Worm (Caenorhabditis elegans) whole organism, early embryonic: ENCODE results near the gene srt-69.
A peak's percentile ranks its signal among the peaks of the same experiment; 100 is the strongest.

Experiments used
- B0310.2 ChIP-seq: sonication (generic microtip); optimal IDR thresholded peaks from 2 replicates; lab custom pipeline; 2016; ENCODE audit warnings: mild to moderate bottlenecking, missing genetic modification characterization, missing compliant biosample characterization
- F13C5.2 ChIP-seq: sonication (generic microtip); optimal IDR thresholded peaks from 2 replicates; lab custom pipeline; 2017; ENCODE audit warnings: mild to moderate bottlenecking, missing genetic modification characterization, inconsistent platforms, missing compliant biosample characterization
- aly-1 ChIP-seq: sonication (generic microtip); optimal IDR thresholded peaks from 2 replicates; lab custom pipeline; 2016; ENCODE audit warnings: missing genetic modification characterization, missing compliant biosample characterization
- ama-1 ChIP-seq: fragments of 150-350 bp; optimal IDR thresholded peaks from 2 replicates; lab custom pipeline; 2014
- ceh-13 ChIP-seq: fragments of 200-800 bp; sonication (Bioruptor generic); optimal IDR thresholded peaks from 2 replicates; lab custom pipeline; 2018; ENCODE audit warnings: mild to moderate bottlenecking, missing genetic modification characterization, missing compliant biosample characterization
- ceh-36 ChIP-seq: sonication (generic microtip); optimal IDR thresholded peaks from 2 replicates; lab custom pipeline; 2016; ENCODE audit warnings: missing genetic modification characterization, inconsistent platforms, missing compliant biosample characterization
- ets-7 ChIP-seq: sonication (generic microtip); optimal IDR thresholded peaks from 2 replicates; lab custom pipeline; 2016; ENCODE audit warnings: missing genotype, missing genetic modification characterization, missing compliant biosample characterization
- flt-1 ChIP-seq: fragments of 200-800 bp; sonication (Bioruptor generic); IDR thresholded peaks from 2 replicates; pipeline ENCODE4 v1.3.6; 2022; ENCODE audit warnings: missing genetic modification characterization, missing compliant biosample characterization
- hmbx-1 ChIP-seq: sonication (generic microtip); optimal IDR thresholded peaks from 2 replicates; lab custom pipeline; 2016; ENCODE audit warnings: mild to moderate bottlenecking, missing genetic modification characterization, missing compliant biosample characterization
- hmg-4 ChIP-seq: fragments of 200-800 bp; sonication (Bioruptor generic); optimal IDR thresholded peaks from 2 replicates; lab custom pipeline; 2018; ENCODE audit warnings: mild to moderate bottlenecking, missing genetic modification characterization, missing compliant biosample characterization
- hnd-1 ChIP-seq: sonication (generic microtip); optimal IDR thresholded peaks from 2 replicates; lab custom pipeline; 2016; ENCODE audit warnings: missing genetic modification characterization, missing compliant biosample characterization
- pes-1 ChIP-seq: fragments of 200-800 bp; sonication (Bioruptor generic); IDR thresholded peaks from 2 replicates; pipeline ENCODE4 v1.3.6; 2022; ENCODE audit warnings: missing genetic modification reagents, missing genetic modification characterization, missing compliant biosample characterization
- scrt-1 ChIP-seq: fragments of 200-800 bp; sonication (Bioruptor generic); IDR thresholded peaks from 2 replicates; pipeline ENCODE4 v1.3.6; 2022; ENCODE audit warnings: missing genetic modification characterization, missing compliant biosample characterization
- sea-1 ChIP-seq: fragments of 200-800 bp; sonication (Bioruptor generic); conservative IDR thresholded peaks from 2 replicates; pipeline ENCODE4 v1.3.6; 2022; ENCODE audit warnings: missing genetic modification characterization, missing compliant biosample characterization
- tbx-11 ChIP-seq: fragments of 200-800 bp; sonication (Bioruptor generic); IDR thresholded peaks from 2 replicates; pipeline ENCODE4 v1.3.6; 2022; ENCODE audit warnings: missing genetic modification characterization, missing compliant biosample characterization
- tbx-37 ChIP-seq: fragments of 200-800 bp; sonication (Bioruptor generic); conservative IDR thresholded peaks from 2 replicates; pipeline ENCODE4 v1.3.6; 2022; ENCODE audit warnings: missing genetic modification reagents, missing genetic modification characterization, missing compliant biosample characterization
- tra-4 ChIP-seq: sonication (generic microtip); optimal IDR thresholded peaks from 2 replicates; lab custom pipeline; 2017; ENCODE audit warnings: missing genetic modification characterization, missing compliant biosample characterization

The srt-69 gene

DNA sequence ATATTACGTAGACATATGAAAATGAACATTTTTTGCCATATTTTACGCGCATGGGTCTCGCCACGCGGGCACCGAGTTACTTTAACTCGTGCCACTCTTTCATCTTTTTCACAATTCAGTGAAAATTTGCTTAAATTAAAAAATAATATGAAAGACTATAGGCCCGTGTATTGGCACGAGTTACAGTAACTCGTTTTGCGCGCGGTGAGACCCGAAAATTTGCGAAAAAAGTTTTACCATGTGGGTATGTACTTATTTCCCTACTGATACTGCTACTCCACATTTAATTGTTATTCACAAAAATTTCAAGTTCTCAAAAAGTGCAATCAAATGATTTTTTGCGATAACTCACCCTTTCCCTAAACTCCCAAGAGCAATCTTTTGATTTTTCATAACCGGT is 32.3 kb upstream of the srt-69 start:
- TF ChIP-seq hmbx-1 (tag; lab: Kevin White, UChicago) = no peak
- no peak for TF ChIP-seq aly-1 (tag; lab: Kevin White, UChicago)
- no peak for TF ChIP-seq scrt-1 (GFP tag; lab: Robert Waterston, UW)
- TF ChIP-seq tbx-37 (GFP tag; lab: Robert Waterston, UW) = no peak
- no peak for TF ChIP-seq hnd-1
- no peak for TF ChIP-seq pes-1 (GFP tag; lab: Robert Waterston, UW)
- TF ChIP-seq ama-1 (lab: Kevin White, UChicago) = no peak
- TF ChIP-seq F13C5.2 (tag; lab: Kevin White, UChicago) = no peak
- no peak for TF ChIP-seq ets-7 (tag; lab: Kevin White, UChicago)
- TF ChIP-seq B0310.2 (tag; lab: Kevin White, UChicago) = no peak
- TF ChIP-seq ceh-13 (GFP tag; lab: Kevin White, UChicago) = no peak

DNA sequence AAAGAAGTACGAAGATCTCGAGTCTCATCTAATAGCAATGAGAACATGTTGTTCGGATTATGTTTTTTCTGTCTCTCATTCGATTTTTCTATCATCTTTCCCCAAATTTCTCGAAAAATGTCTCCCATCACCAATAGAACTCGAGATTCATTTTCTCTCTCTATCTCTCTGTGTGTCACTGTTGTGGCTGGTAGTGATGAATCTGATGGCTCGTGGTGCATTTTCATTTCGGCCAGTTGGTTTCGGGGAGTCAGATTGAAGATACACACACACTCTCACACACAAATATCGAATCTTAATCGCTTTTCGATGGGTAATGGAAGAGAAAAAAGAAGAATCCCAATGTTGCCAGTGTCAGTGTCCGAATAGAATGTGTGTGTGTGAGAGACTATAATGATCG is 30.5 kb upstream of the srt-69 start:
- TF ChIP-seq flt-1 (GFP tag; lab: Robert Waterston, UW) (no peak), tbx-37 (GFP tag; lab: Robert Waterston, UW) (no peak), tbx-11 (GFP tag; lab: Robert Waterston, UW) (no peak), F13C5.2 (tag; lab: Kevin White, UChicago) (no peak), aly-1 (tag; lab: Kevin White, UChicago) (no peak), hmg-4 (GFP tag; lab: Kevin White, UChicago) (no peak), sea-1 (GFP tag; lab: Robert Waterston, UW) (no peak), ama-1 (lab: Kevin White, UChicago) (no peak), tra-4 (tag; lab: Kevin White, UChicago) (no peak), scrt-1 (GFP tag; lab: Robert Waterston, UW) (no peak), B0310.2 (tag; lab: Kevin White, UChicago) (no peak), hnd-1 (no peak), ceh-13 (GFP tag; lab: Kevin White, UChicago) (no peak), ets-7 (tag; lab: Kevin White, UChicago) (no peak), pes-1 (GFP tag; lab: Robert Waterston, UW) (no peak), ceh-36 (tag; lab: Kevin White, UChicago) (no peak), hmbx-1 (tag; lab: Kevin White, UChicago) (no peak)

DNA sequence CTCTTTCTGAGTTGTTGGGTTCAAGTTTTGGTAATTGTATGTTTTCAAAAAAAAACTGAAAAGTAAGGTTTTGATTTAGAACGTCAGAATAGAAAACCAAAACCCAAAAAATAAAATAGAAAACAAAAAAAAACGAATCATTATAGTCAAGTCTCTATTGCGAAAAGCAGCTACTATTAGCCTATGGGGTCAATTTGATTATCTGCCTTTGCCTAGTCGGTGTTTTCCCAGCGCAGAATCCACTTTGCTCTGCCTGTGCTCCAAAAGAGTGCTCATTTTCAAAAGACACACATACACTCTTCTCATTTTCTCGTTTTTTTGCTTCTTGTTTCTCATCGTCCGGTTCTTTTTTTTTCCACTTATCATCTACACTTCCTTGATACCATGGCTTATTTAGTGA is 23.2 kb upstream of the srt-69 start:
- TF ChIP-seq scrt-1 (GFP tag; lab: Robert Waterston, UW) (no peak), ets-7 (tag; lab: Kevin White, UChicago) (no peak), pes-1 (GFP tag; lab: Robert Waterston, UW) (no peak), ceh-13 (GFP tag; lab: Kevin White, UChicago) (no peak), B0310.2 (tag; lab: Kevin White, UChicago) (no peak), tbx-37 (GFP tag; lab: Robert Waterston, UW) (no peak), sea-1 (GFP tag; lab: Robert Waterston, UW) (no peak), ceh-36 (tag; lab: Kevin White, UChicago) (no peak), ama-1 (lab: Kevin White, UChicago) (no peak), F13C5.2 (tag; lab: Kevin White, UChicago) (no peak), tbx-11 (GFP tag; lab: Robert Waterston, UW) (no peak), tra-4 (tag; lab: Kevin White, UChicago) (no peak)

DNA sequence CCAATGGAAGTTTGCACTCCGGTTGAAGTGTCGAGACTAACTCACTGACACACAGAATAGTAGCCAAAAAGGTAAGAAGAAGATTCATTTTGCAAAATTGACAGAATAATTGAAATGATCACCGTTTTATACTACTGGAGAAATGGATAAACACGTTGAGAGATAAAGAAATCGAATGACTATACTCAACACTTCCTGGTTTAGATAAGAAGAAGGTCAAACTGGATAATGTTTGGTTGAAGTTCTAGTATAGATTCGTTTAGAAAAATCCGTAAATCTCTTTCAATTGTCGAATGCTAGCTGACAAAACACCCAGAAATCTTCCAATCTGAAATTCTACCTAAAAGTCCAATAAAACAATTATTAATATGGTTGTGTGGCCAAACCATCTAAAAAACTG is 21.8 kb upstream of the srt-69 start, which contains the start of gene Y49G5A.1:
Y49G5A.1 (minus strand) TSS at position 101 of the 400 bp plus-strand sequence.
- TF ChIP-seq hmg-4 (GFP tag; lab: Kevin White, UChicago) (no peak), B0310.2 (tag; lab: Kevin White, UChicago) (no peak), hnd-1 (no peak)

DNA sequence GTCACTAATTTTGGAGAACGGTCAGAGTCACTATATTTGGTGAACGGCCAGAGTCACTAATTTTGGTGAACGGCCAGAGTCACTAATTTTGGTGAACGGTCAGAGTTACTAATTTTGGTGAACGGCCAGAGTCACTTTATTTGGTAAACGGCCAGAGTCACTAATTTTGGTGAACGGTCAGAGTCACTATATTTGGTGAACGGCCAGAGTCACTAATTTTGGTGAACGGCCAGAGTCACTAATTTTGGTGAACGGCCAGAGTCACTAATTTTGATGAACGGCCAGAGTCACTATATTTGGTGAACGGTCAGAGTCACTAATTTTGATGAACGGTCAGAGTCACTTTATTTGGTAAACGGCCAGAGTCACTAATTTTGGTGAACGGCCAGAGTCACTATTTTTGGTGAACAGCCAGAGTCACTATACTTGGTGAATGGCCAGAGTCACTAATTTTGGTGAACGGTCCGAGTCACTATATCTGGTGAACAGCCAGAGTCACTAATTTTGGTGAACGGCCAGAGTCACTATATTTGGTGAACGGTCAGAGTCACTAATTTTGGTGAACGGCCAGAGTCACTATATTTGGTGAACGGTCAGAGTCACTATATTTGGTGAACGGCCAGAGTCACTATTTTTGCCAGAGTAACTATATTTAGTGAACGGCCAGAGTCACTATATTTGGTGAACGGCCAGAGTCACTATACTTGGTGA is 18.9 kb upstream of the srt-69 start:
- TF ChIP-seq ets-7 (tag; lab: Kevin White, UChicago) (peak; percentile 34), ceh-13 (GFP tag; lab: Kevin White, UChicago) (peak; percentile 25), tra-4 (tag; lab: Kevin White, UChicago) (peak; percentile 53), hmg-4 (GFP tag; lab: Kevin White, UChicago) (peak; percentile 74), ceh-36 (tag; lab: Kevin White, UChicago) (peak; percentile 12)

DNA sequence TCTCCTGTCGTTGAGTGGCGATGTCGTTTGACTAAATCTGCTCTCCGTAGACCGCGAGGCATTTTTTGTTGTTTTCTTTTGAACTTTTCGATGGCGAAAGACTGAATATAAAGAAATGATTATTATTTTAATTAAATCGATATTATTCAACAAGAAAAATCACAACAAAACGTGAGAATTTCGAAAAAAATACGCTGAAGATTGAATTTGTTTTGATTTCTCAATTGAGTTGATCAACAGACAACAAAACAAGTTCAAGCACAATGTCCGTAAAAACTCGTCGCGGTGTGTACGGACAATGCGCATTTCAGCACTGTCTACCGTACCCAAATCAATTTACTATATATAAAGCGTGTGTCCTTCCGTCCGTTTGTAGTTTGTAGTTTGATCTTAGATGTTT is 12.5 kb upstream of the srt-69 start, which contains the start of gene B0238.9:
B0238.9 (minus strand) TSS at position 101 of the 400 bp plus-strand sequence.
- no peak for TF ChIP-seq aly-1 (tag; lab: Kevin White, UChicago)
- TF ChIP-seq hnd-1 = no peak
- no peak for TF ChIP-seq hmg-4 (GFP tag; lab: Kevin White, UChicago)
- TF ChIP-seq B0310.2 (tag; lab: Kevin White, UChicago) = no peak
- TF ChIP-seq F13C5.2 (tag; lab: Kevin White, UChicago) = no peak
- TF ChIP-seq flt-1 (GFP tag; lab: Robert Waterston, UW) = no peak
- TF ChIP-seq ceh-36 (tag; lab: Kevin White, UChicago) = no peak
- no peak for TF ChIP-seq tra-4 (tag; lab: Kevin White, UChicago)
- TF ChIP-seq ceh-13 (GFP tag; lab: Kevin White, UChicago) = no peak
- no peak for TF ChIP-seq hmbx-1 (tag; lab: Kevin White, UChicago)
- no peak for TF ChIP-seq scrt-1 (GFP tag; lab: Robert Waterston, UW)
- TF ChIP-seq ama-1 (lab: Kevin White, UChicago) = no peak
- no peak for TF ChIP-seq pes-1 (GFP tag; lab: Robert Waterston, UW)
- TF ChIP-seq ets-7 (tag; lab: Kevin White, UChicago) = no peak
- TF ChIP-seq tbx-11 (GFP tag; lab: Robert Waterston, UW) = no peak
- TF ChIP-seq tbx-37 (GFP tag; lab: Robert Waterston, UW) = no peak
- TF ChIP-seq sea-1 (GFP tag; lab: Robert Waterston, UW) = no peak
